Fruit fly (Drosophila melanogaster) whole organism, wandering third instar larva: ENCODE results near the gene Irp-1A.

ENCODE experiments used
- Abd-B ChIP-seq: fragments of >200 bp; optimal IDR thresholded peaks from 2 replicates; lab custom pipeline; 2017; ENCODE audit warnings: missing biosample characterization, missing genetic modification characterization
- CG32264 ChIP-seq: fragments of 200-800 bp; sonication (Bioruptor generic); optimal IDR thresholded peaks from 2 replicates; lab custom pipeline; 2016; ENCODE audit warnings: missing biosample characterization, missing genetic modification characterization
- CG9705 ChIP-seq: fragments of 200-800 bp; sonication (Bioruptor generic); optimal IDR thresholded peaks from 2 replicates; lab custom pipeline; 2018; ENCODE audit warnings: missing biosample characterization, mild to moderate bottlenecking, missing genetic modification characterization
- CrebA ChIP-seq: fragments of 200-800 bp; sonication (Bioruptor generic); optimal IDR thresholded peaks from 2 replicates; lab custom pipeline; 2016; ENCODE audit warnings: missing biosample characterization, mild to moderate bottlenecking, missing genetic modification characterization, borderline replicate concordance
- Dfd ChIP-seq: fragments of >200 bp; optimal IDR thresholded peaks from 2 replicates; lab custom pipeline; 2017; ENCODE audit warnings: missing biosample characterization, missing genetic modification characterization
- Dif ChIP-seq: fragments of 200-275, 200-300 bp; sonication (Bioruptor generic); optimal IDR thresholded peaks from 2 replicates; lab custom pipeline; 2018; ENCODE audit warnings: missing biosample characterization, missing genetic modification characterization; ENCODE audit not compliant: partially characterized antibody
- HLH106 ChIP-seq: fragments of 200-800 bp; optimal IDR thresholded peaks from 3 replicates; lab custom pipeline; 2019; ENCODE audit warnings: missing biosample characterization, mild to moderate bottlenecking, missing genetic modification characterization, moderate library complexity
- Hnf4 ChIP-seq: fragments of 200-800 bp; sonication (Bioruptor generic); optimal IDR thresholded peaks from 2 replicates; lab custom pipeline; 2016; ENCODE audit warnings: missing biosample characterization, mild to moderate bottlenecking, missing genetic modification characterization
- Hr78 ChIP-seq: fragments of >200 bp; optimal IDR thresholded peaks from 2 replicates; lab custom pipeline; 2017; ENCODE audit warnings: missing biosample characterization, missing genetic modification characterization
- Hr83 ChIP-seq: fragments of 200-300 bp; sonication (Bioruptor generic); optimal IDR thresholded peaks from 2 replicates; lab custom pipeline; 2016; ENCODE audit warnings: missing biosample characterization, mild to moderate bottlenecking, missing genetic modification characterization, moderate library complexity; ENCODE audit not compliant: poor library complexity, severe bottlenecking
- Jra ChIP-seq: sonication (Bioruptor generic); optimal IDR thresholded peaks from 2 replicates; lab custom pipeline; 2016; ENCODE audit warnings: missing biosample characterization, missing genetic modification characterization
- Mio ChIP-seq: sonication (Bioruptor generic); optimal IDR thresholded peaks from 2 replicates; lab custom pipeline; 2016; ENCODE audit warnings: missing biosample characterization, missing genetic modification characterization
- Myc ChIP-seq: fragments of >200 bp; optimal IDR thresholded peaks from 2 replicates; lab custom pipeline; 2017
- N ChIP-seq: fragments of >200 bp; optimal IDR thresholded peaks from 2 replicates; lab custom pipeline; 2018; ENCODE audit warnings: missing biosample characterization, missing external identifiers, missing genetic modification characterization
- Sp1 ChIP-seq: fragments of 200-800 bp; sonication (Bioruptor generic); optimal IDR thresholded peaks from 3 replicates; lab custom pipeline; 2019; ENCODE audit warnings: missing biosample characterization, mild to moderate bottlenecking, missing genetic modification characterization, moderate library complexity
- br ChIP-seq: fragments of 200-800 bp; sonication (Bioruptor generic); optimal IDR thresholded peaks from 2 replicates; lab custom pipeline; 2016; ENCODE audit warnings: missing biosample characterization, missing genetic modification characterization
- brk ChIP-seq: fragments of 200-800 bp; sonication (Bioruptor generic); optimal IDR thresholded peaks from 2 replicates; lab custom pipeline; 2016; ENCODE audit warnings: missing biosample characterization, mild to moderate bottlenecking, missing genetic modification characterization
- dl ChIP-seq, 2 experiments: fragments of 175-275, 200-275 bp in 1 of 2; fragments of 200-275 bp in 1 of 2; sonication (Bioruptor generic); optimal IDR thresholded peaks; lab custom pipeline; 2018; ENCODE audit warnings: mild to moderate bottlenecking in 2 of 2, missing biosample characterization in 2 of 2, missing genetic modification characterization in 2 of 2, moderate library complexity in 2 of 2; ENCODE audit not compliant: partially characterized antibody in 2 of 2, insufficient read depth in 1 of 2
- dsf ChIP-seq: sonication (Bioruptor generic); optimal IDR thresholded peaks from 2 replicates; lab custom pipeline; 2016; ENCODE audit warnings: missing biosample characterization, missing genetic modification characterization, borderline replicate concordance
- ey ChIP-seq: fragments of 200-800 bp; sonication (Bioruptor generic); optimal IDR thresholded peaks from 2 replicates; lab custom pipeline; 2016; ENCODE audit warnings: missing biosample characterization, missing genetic modification characterization
- foxo ChIP-seq, 2 experiments: fragments of 200-800 bp; sonication (Bioruptor generic); optimal IDR thresholded peaks; 2 replicates in 1 of 2; 3 replicates in 1 of 2; lab custom pipeline; 2016 to 2017; ENCODE audit warnings: missing biosample characterization in 2 of 2, missing genetic modification characterization in 2 of 2
- fru ChIP-seq: fragments of 200-800 bp; sonication (Bioruptor generic); optimal IDR thresholded peaks from 3 replicates; lab custom pipeline; 2016; ENCODE audit warnings: missing biosample characterization, mild to moderate bottlenecking, missing genetic modification characterization
- h ChIP-seq: fragments of 200-800 bp; sonication (Bioruptor generic); optimal IDR thresholded peaks from 3 replicates; lab custom pipeline; 2016; ENCODE audit warnings: missing biosample characterization, mild to moderate bottlenecking, missing genetic modification characterization
- jim ChIP-seq: fragments of 175-275, 200-325 bp; sonication (Bioruptor generic); optimal IDR thresholded peaks from 2 replicates; lab custom pipeline; 2016; ENCODE audit warnings: missing biosample characterization, mild to moderate bottlenecking, missing genetic modification characterization
- lola ChIP-seq: fragments of >200 bp; optimal IDR thresholded peaks from 2 replicates; lab custom pipeline; 2017; ENCODE audit warnings: missing biosample characterization, missing genetic modification characterization
- psq ChIP-seq: fragments of 200-800 bp; sonication (Bioruptor generic); optimal IDR thresholded peaks from 3 replicates; lab custom pipeline; 2017; ENCODE audit warnings: missing biosample characterization, mild to moderate bottlenecking, missing genetic modification characterization, moderate library complexity
- rgr ChIP-seq: fragments of 200-800 bp; sonication (Bioruptor generic); optimal IDR thresholded peaks from 3 replicates; lab custom pipeline; 2016; ENCODE audit warnings: missing biosample characterization, mild to moderate bottlenecking, missing genetic modification characterization
- sage ChIP-seq: fragments of 200-800 bp; sonication (Bioruptor generic); optimal IDR thresholded peaks from 2 replicates; lab custom pipeline; 2016; ENCODE audit warnings: missing biosample characterization, mild to moderate bottlenecking, missing genetic modification characterization
- sv ChIP-seq: fragments of 200-800 bp; sonication (Bioruptor generic); optimal IDR thresholded peaks from 3 replicates; lab custom pipeline; 2016; ENCODE audit warnings: missing biosample characterization, missing genetic modification characterization
- tai ChIP-seq: sonication (Bioruptor generic); optimal IDR thresholded peaks from 2 replicates; lab custom pipeline; 2016; ENCODE audit warnings: missing biosample characterization, missing genetic modification characterization
- usp ChIP-seq: fragments of >200 bp; optimal IDR thresholded peaks from 2 replicates; lab custom pipeline; 2017; ENCODE audit warnings: missing biosample characterization, missing genetic modification characterization
- woc ChIP-seq: sonication (Bioruptor generic); optimal IDR thresholded peaks from 2 replicates; lab custom pipeline; 2016; ENCODE audit warnings: missing biosample characterization, mild to moderate bottlenecking, missing genetic modification characterization

Irp-1A gene

DNA sequence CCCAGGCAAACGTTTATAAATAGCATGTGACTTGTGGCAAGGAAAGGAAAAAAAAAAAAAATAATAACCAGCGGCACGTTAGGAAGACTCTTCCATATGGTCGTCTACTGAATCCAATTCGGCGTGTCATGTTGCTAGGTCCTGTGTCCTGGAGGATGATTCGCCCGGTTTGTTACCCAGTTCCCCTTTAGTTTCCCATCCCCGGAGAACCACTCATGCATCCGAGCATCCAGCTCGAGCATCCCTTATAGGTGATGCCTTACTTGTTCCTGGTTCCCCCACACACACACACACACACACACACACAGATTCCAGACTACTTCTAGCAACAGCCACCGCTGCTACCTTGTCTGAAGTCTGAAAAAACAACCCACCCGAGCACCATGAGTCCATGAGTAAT lies 6.5 kb downstream of the Irp-1A start:
- TF ChIP-seq Abd-B (GFP tag; lab: Kevin White, UChicago) = no peak
- TF ChIP-seq dsf = no peak
- TF ChIP-seq rgr (GFP tag; lab: Kevin White, UChicago) = no peak
- no peak for TF ChIP-seq Sp1
- no peak for TF ChIP-seq Hr78 (GFP tag; lab: Kevin White, UChicago)
- TF ChIP-seq br (GFP tag; lab: Kevin White, UChicago) = no peak
- no peak for TF ChIP-seq CG9705 (GFP tag; lab: Kevin White, UChicago)
- TF ChIP-seq lola (GFP tag; lab: Kevin White, UChicago) = no peak
- TF ChIP-seq N = no peak
- TF ChIP-seq Jra (GFP tag; lab: Kevin White, UChicago) = no peak
- TF ChIP-seq dl (GFP tag; optimal IDR thresholded peaks at IDR 0.05; lab: Kevin White, UChicago; ENCODE audit: insufficient read depth in 1 of 2, partially characterized antibody in 2 of 2) = no peak
- TF ChIP-seq, all 38 proteins: peak for 0

DNA sequence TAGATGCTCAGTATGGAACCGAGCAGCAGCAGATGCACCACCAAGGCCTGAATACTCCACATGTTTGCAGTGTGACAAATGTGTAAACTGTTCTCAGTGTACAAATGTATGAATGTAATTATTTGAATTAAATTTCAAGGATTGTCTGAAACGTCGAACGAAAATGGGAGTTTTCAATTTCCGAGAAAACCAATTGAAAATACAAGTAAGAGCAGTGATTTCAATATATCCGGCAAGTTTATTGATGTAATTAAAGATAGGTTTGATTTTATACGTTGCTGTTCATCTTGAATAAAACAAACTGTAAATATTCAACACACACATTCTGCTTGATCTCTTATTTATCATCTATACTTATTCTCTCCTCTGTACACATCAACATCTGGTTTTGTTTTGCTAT lies 13.7 kb downstream of the Irp-1A start, which contains the start of gene CG4907:
CG4907 (minus strand) TSS at position 101 of the 400 bp plus-strand sequence.
- TF ChIP-seq HLH106 (tag; lab: Kevin White, UChicago) = no peak
- TF ChIP-seq CG9705 (GFP tag; lab: Kevin White, UChicago) = no peak

DNA sequence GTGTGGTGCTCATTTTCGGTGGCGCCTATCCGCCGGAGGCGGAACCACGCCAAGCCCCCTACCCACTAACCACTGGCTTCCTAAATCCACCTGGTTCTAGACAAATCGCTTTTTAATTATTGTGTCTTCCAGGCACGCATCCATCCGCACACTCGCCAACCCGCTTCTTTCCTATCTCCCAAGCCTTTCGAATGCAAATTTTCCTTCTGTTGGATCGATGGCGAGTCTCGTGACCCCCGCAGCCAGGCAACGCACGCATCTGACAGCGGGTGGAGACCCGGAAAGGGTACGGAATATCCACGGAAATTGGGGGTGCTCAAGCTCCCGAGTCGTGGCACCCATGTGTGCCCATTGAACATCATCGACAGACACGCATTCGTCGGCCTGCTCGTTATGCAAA lies 17.2 kb downstream of the Irp-1A start, which contains the start of gene CG13842:
CG13842 (minus strand) TSS at position 101 of the 400 bp plus-strand sequence.
- TF ChIP-seq h = no peak
- TF ChIP-seq Hnf4 (GFP tag; lab: Kevin White, UChicago) = no peak
- TF ChIP-seq Mio (GFP tag; lab: Kevin White, UChicago) = no peak
- TF ChIP-seq Dif (GFP tag; lab: Kevin White, UChicago) = no peak
- no peak for TF ChIP-seq sv (GFP tag; lab: Kevin White, UChicago)
- TF ChIP-seq Dfd (GFP tag; lab: Kevin White, UChicago) = no peak
- TF ChIP-seq HLH106 (tag; lab: Kevin White, UChicago) = no peak
- no peak for TF ChIP-seq Hr78 (GFP tag; lab: Kevin White, UChicago)
- no peak for TF ChIP-seq N
- TF ChIP-seq usp (GFP tag; lab: Kevin White, UChicago) = no peak
- TF ChIP-seq dl (GFP tag; optimal IDR thresholded peaks at IDR 0.05; lab: Kevin White, UChicago; ENCODE audit: insufficient read depth in 1 of 2, partially characterized antibody in 2 of 2) = no peak
- TF ChIP-seq rgr (GFP tag; lab: Kevin White, UChicago) = no peak
- TF ChIP-seq sage (GFP tag; lab: Kevin White, UChicago) = no peak
- TF ChIP-seq Jra (GFP tag; lab: Kevin White, UChicago) = no peak
- no peak for TF ChIP-seq foxo (GFP tag; optimal IDR thresholded peaks at IDR 0.05; lab: Kevin White, UChicago)

DNA sequence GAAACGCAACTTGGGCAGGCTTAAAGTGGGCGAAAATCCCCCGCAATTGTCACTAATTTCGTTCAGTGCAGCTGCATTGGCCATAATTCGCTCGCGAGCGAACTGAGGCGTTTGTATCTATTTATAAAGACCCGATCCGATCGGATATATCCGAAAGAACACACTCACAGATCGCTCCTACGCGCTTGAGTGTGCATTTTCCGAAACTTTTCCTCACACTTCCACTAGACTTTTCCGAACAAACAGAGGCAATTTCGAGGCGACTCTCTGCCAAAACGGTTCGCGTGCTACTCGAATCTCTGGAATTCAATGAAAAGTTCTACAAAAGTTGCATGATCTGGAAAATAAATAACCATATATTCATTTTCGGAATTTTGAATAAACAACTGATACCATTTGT lies 22.6 kb downstream of the Irp-1A start, which contains the start of the genes CG6972 and CCAP:
CG6972 (plus strand) TSS at position 215 of the 400 bp plus-strand sequence.
CCAP (minus strand) TSS at position 292 of the 400 bp plus-strand sequence.
- TF ChIP-seq dsf (no peak), Dif (GFP tag; lab: Kevin White, UChicago) (no peak), sv (GFP tag; lab: Kevin White, UChicago) (no peak), Jra (GFP tag; lab: Kevin White, UChicago) (no peak), ey (GFP tag; lab: Kevin White, UChicago) (no peak), CG32264 (GFP tag; lab: Kevin White, UChicago) (no peak), Hnf4 (GFP tag; lab: Kevin White, UChicago) (no peak), CG9705 (GFP tag; lab: Kevin White, UChicago) (no peak), Myc (lab: Kevin White, UChicago) (no peak), jim (GFP tag; lab: Kevin White, UChicago) (no peak), fru (GFP tag; lab: Kevin White, UChicago) (no peak), Hr83 (no peak), brk (GFP tag; lab: Kevin White, UChicago) (no peak), psq (no peak), dl (GFP tag; optimal IDR thresholded peaks at IDR 0.05; lab: Kevin White, UChicago; ENCODE audit: insufficient read depth in 1 of 2, partially characterized antibody in 2 of 2) (no peak), Sp1 (no peak), CrebA (GFP tag; lab: Kevin White, UChicago) (no peak)

DNA sequence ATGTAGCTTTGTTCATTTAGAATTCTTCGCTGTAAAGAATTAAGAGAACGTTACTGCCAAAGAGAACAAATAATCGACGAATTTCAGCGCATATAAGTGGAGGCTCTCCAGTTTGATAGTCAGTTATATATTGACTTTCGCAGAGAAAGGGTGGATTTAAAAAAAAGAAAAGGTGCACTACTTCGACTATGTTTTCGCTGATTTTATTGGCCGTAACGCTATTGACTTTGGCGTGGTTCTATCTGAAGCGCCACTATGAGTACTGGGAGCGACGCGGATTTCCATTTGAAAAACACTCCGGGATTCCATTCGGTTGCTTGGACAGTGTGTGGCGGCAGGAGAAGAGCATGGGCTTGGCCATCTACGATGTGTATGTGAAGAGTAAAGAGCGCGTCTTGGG lies 26.2 kb downstream of the Irp-1A start, which contains the start of gene Cyp6d4:
Cyp6d4 (plus strand) TSS at position 112 of the 400 bp plus-strand sequence.
- no peak for TF ChIP-seq dsf
- TF ChIP-seq tai (GFP tag; lab: Kevin White, UChicago) = no peak
- TF ChIP-seq woc (GFP tag; lab: Kevin White, UChicago) = no peak
- no peak for TF ChIP-seq Hr78 (GFP tag; lab: Kevin White, UChicago)
- TF ChIP-seq Dif (GFP tag; lab: Kevin White, UChicago) = peak; percentile 25
- peak; percentile 65 for TF ChIP-seq fru (GFP tag; lab: Kevin White, UChicago)
